Worm (Caenorhabditis elegans) whole organism, young adult: ENCODE data around the gene str-7.

Experiments used
- B0336.3 ChIP-seq: fragments of 200-800 bp; sonication (Bioruptor generic); IDR thresholded peaks from 2 replicates; pipeline ENCODE4 v1.3.6; 2022; ENCODE audit warnings: missing genetic modification characterization, missing compliant biosample characterization
- ceh-100 ChIP-seq: fragments of 200-800 bp; sonication (Bioruptor generic); IDR thresholded peaks from 2 replicates; pipeline ENCODE4 v1.3.6; 2022; ENCODE audit warnings: missing genetic modification reagents, missing genetic modification characterization, missing compliant biosample characterization
- him-1 ChIP-seq: sonication (generic microtip); optimal IDR thresholded peaks from 2 replicates; lab custom pipeline; 2016; ENCODE audit warnings: missing genotype, missing genetic modification reagents, missing genetic modification characterization, missing compliant biosample characterization
- ztf-28 ChIP-seq: fragments of 200-800 bp; sonication (Bioruptor generic); IDR thresholded peaks from 2 replicates; pipeline ENCODE4 v1.3.6; 2022; ENCODE audit warnings: missing genetic modification reagents, missing genetic modification characterization, missing compliant biosample characterization

DNA sequence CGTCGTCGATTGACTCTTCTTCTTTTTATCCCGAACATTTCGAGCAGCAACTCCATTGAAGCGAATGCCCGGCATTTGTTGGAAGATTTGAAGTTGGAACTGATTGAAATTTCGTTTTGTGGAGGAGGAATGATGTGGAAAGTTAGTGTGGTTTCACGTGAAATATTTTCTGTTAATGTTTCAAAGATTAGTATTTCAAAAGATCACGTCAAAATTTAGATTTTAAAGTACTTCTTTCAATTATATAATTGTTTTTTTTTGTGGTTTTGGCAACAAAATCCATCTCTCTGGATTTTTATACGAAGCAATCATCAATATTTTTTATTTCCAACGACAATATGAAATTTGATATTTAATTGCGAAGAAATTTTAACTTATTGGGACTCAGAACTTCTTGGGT, 37.7 kb upstream of the str-7 start, which contains the start of gene F44G3.7:
- TF ChIP-seq him-1 (tag; lab: Kevin White, UChicago) (no peak), ceh-100 (GFP tag; lab: Robert Waterston, UW) (no peak), ztf-28 (GFP tag; lab: Robert Waterston, UW) (no peak), B0336.3 (GFP tag; lab: Robert Waterston, UW) (no peak)
